Fruit fly (Drosophila melanogaster): ENCODE data around the gene cerv.

Gene cerv

DNA sequence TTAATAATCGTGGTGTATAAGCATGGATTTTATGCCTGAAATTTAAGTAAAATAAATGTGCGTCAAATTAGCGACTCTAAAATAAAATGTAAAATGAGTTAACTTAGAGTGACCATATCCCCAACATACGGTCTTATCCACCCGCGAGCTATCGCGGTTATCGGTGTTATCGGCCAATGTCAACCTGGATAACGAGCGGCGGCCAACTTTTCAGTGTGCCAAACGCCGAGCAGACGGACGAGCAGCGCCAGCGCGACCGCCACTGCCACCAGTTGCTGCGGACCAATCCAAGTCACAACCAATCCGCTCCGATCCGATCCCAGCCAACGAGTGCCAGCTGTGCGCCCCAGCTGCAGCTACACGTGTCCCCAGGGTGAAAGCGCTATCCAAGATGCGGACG is at the start of gene cerv, which contains the start of gene CG7872:
Gene cerv (minus strand): TSS at position 129 of the 400 bp plus-strand sequence.
Gene CG7872 (plus strand): TSS at position 163 of the 400 bp plus-strand sequence.
- no peak for TF ChIP-seq Sin3A (optimal IDR thresholded peaks at IDR 0.05)
- no peak for TF ChIP-seq h (optimal IDR thresholded peaks at IDR 0.05)
- TF ChIP-seq psq (optimal IDR thresholded peaks at IDR 0.05): no peak
- no peak for TF ChIP-seq ttk (optimal IDR thresholded peaks at IDR 0.05)
- TF ChIP-seq Myc (optimal IDR thresholded peaks at IDR 0.05): no peak
- no peak for TF ChIP-seq insv (optimal IDR thresholded peaks at IDR 0.05)

dm6 chrX:15626279-15626678 is 48.3 kb upstream of the cerv start:
- no peak for TF ChIP-seq ttk (optimal IDR thresholded peaks at IDR 0.05)
- TF ChIP-seq psq (optimal IDR thresholded peaks at IDR 0.05): no peak
- no peak for TF ChIP-seq h (optimal IDR thresholded peaks at IDR 0.05)
- no peak for TF ChIP-seq insv (optimal IDR thresholded peaks at IDR 0.05)
- no peak for TF ChIP-seq Sin3A (optimal IDR thresholded peaks at IDR 0.05)
- TF ChIP-seq Myc (optimal IDR thresholded peaks at IDR 0.05): no peak

DNA sequence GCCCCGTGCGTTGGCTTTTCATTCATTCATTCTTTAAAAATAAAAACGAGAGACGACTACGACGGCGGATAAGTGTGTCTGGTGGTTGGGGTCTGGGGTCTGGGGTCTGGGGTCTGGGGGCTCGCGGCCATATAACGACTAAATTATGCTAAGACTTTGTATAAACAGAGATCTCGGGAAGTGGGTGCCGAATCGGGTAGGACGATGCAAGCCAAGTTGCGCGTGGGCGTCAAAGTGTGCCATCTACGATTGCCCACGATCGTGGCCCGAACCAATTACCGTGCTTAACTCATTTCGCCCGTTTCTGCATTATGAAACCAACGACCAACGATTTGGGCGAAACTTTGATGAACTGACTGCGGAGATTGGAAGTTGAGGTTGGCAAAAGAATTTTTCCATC is 45.8 kb upstream of the cerv start:
- TF ChIP-seq Sin3A (optimal IDR thresholded peaks at IDR 0.05) (no peak), Myc (optimal IDR thresholded peaks at IDR 0.05) (no peak), psq (optimal IDR thresholded peaks at IDR 0.05) (no peak), h (optimal IDR thresholded peaks at IDR 0.05) (no peak), insv (optimal IDR thresholded peaks at IDR 0.05) (no peak), ttk (optimal IDR thresholded peaks at IDR 0.05) (no peak)

DNA sequence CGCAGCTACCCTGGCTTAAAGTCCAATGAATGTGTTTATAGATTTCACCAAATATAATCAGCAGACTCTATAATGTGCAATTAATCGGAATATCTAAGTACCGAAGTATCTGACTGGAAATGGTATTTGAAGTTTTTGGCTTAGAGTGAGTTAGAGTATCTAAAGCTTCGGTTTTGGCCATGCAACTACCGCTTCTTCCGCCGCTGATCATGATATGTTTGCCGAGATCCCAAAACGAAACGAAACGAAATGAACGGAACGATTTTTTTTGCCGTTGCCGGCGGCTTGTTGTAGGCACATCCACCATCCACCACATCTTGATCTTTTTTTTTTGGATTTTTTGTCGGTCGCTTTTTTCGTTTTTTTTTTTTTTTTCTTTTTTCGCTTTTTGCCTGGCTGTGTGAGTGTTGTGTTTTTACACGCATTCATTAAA is 45.0 kb upstream of the cerv start:
- TF ChIP-seq ttk (optimal IDR thresholded peaks at IDR 0.05): no peak
- no peak for TF ChIP-seq Myc (optimal IDR thresholded peaks at IDR 0.05)
- TF ChIP-seq h (optimal IDR thresholded peaks at IDR 0.05): no peak
- no peak for TF ChIP-seq psq (optimal IDR thresholded peaks at IDR 0.05)
- no peak for TF ChIP-seq insv (optimal IDR thresholded peaks at IDR 0.05)
- TF ChIP-seq Sin3A (optimal IDR thresholded peaks at IDR 0.05): no peak

DNA sequence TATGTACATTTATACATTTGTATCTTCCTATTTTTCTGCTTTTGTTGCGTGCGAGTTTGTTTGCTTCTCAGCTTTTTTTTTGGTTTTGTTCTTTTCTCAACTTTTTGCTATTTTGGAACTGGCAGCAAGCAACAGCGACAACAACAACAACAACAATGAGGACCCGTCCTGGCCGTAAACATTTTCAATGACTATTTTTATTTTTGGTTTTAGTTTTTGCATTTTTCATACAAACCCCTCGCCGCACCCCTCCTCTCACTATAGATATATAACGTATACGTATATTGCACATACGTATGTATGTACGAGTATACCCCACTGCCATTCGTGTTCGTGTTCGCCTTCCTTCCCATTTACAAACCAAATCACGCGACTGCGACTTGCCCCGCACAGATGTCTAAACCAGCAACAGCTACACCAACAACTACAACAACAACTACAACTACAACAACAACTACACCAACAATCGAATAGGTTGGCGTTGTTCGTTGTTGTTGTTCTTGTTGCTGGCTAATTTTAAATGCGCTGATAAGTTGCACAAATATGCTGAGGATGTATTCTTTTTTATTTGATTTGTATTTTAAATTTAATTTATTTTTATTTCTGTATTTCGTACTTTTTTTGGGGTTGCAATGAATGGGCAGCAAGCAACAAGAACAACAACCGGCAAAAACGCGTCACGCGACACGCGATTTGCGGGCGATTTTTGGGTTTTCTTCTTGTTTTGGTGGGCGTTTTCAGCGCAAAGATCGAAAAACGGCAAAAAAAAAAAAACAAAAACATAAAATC is 42.7 kb upstream of the cerv start:
- TF ChIP-seq Sin3A (optimal IDR thresholded peaks at IDR 0.05) (no peak), insv (optimal IDR thresholded peaks at IDR 0.05) (no peak), h (optimal IDR thresholded peaks at IDR 0.05) (no peak), Myc (optimal IDR thresholded peaks at IDR 0.05) (no peak), ttk (optimal IDR thresholded peaks at IDR 0.05) (no peak), psq (optimal IDR thresholded peaks at IDR 0.05) (no peak)

DNA sequence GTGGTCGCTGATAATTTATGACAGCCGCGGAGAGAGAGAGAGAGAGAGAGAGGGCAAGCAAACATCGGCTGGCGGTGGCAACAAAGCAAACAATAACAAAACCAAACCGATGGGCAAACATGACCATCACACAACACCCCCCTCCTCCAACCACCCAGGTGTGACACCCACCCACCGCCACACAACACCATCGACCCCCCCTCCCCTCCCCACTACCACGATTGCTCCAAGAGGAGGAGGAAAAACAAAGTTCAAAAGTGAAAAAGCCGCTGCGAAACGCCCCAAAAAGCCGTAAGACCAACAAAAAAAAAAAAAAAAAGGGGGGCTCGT is 41.6 kb upstream of the cerv start:
- TF ChIP-seq ttk (optimal IDR thresholded peaks at IDR 0.05) (no peak), Myc (optimal IDR thresholded peaks at IDR 0.05) (no peak), Sin3A (optimal IDR thresholded peaks at IDR 0.05) (no peak), h (optimal IDR thresholded peaks at IDR 0.05) (no peak), psq (optimal IDR thresholded peaks at IDR 0.05) (no peak), insv (optimal IDR thresholded peaks at IDR 0.05) (no peak)

- TF ChIP-seq insv (optimal IDR thresholded peaks at IDR 0.05) (no peak), h (optimal IDR thresholded peaks at IDR 0.05) (no peak), Sin3A (optimal IDR thresholded peaks at IDR 0.05) (no peak), Myc (optimal IDR thresholded peaks at IDR 0.05) (no peak), ttk (optimal IDR thresholded peaks at IDR 0.05) (no peak), psq (optimal IDR thresholded peaks at IDR 0.05) (no peak)
These were observed 41.1 kb upstream of the cerv start for dm6 chrX:15618953-15619630.

DNA sequence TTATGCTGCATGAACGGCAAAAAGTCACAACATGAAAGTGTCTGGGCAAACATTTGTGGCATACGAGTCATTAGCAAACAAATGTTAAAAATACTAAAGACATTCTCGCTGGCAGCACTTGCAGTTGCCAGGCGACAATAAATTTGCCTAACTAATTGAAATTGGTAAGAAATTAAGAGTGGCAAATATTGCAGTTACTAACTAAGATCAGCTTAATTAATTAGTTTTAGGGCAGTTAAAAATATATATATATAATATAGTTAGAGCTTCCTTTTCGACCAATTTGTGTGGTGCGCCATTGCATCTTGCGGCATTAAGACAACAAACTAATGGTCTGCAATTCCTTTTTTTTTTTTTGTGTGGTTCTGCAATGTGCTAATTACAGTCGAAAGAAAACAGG is 39.9 kb upstream of the cerv start:
- TF ChIP-seq h (optimal IDR thresholded peaks at IDR 0.05) (no peak), psq (optimal IDR thresholded peaks at IDR 0.05) (no peak)

DNA sequence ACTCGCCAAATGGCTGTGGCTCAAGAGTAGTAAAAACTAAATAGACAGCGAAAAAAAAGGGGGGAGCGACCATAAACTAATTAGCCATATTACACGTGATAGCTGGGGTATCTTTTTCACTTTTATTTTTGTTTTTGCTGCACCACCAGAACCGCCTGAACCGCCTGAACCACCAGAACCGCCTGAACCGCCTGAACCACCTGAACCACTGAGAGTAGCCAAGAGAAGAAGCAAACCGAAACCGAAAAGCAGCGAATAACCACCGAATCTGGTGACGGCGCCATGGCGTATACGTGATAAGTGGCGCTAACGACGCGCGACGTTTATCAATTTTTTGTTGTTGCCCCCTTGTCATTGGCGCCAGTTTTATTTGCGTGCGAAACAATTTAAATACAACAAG is 38.6 kb upstream of the cerv start:
- no peak for TF ChIP-seq ttk (optimal IDR thresholded peaks at IDR 0.05)
- no peak for TF ChIP-seq Myc (optimal IDR thresholded peaks at IDR 0.05)
- no peak for TF ChIP-seq h (optimal IDR thresholded peaks at IDR 0.05)
- TF ChIP-seq Sin3A (optimal IDR thresholded peaks at IDR 0.05): no peak
- no peak for TF ChIP-seq psq (optimal IDR thresholded peaks at IDR 0.05)
- no peak for TF ChIP-seq insv (optimal IDR thresholded peaks at IDR 0.05)

dm6 chrX:15616018-15616417 is 38.0 kb upstream of the cerv start:
- TF ChIP-seq Myc (optimal IDR thresholded peaks at IDR 0.05) (no peak), psq (optimal IDR thresholded peaks at IDR 0.05) (no peak), Sin3A (optimal IDR thresholded peaks at IDR 0.05) (no peak), insv (optimal IDR thresholded peaks at IDR 0.05) (no peak), h (optimal IDR thresholded peaks at IDR 0.05) (no peak), ttk (optimal IDR thresholded peaks at IDR 0.05) (no peak)

- TF ChIP-seq Sin3A (optimal IDR thresholded peaks at IDR 0.05) (no peak), h (optimal IDR thresholded peaks at IDR 0.05) (no peak), psq (optimal IDR thresholded peaks at IDR 0.05) (no peak), Myc (optimal IDR thresholded peaks at IDR 0.05) (no peak), insv (optimal IDR thresholded peaks at IDR 0.05) (no peak), ttk (optimal IDR thresholded peaks at IDR 0.05) (no peak)
These were observed 37.5 kb upstream of the cerv start for dm6 chrX:15615426-15615825.

DNA sequence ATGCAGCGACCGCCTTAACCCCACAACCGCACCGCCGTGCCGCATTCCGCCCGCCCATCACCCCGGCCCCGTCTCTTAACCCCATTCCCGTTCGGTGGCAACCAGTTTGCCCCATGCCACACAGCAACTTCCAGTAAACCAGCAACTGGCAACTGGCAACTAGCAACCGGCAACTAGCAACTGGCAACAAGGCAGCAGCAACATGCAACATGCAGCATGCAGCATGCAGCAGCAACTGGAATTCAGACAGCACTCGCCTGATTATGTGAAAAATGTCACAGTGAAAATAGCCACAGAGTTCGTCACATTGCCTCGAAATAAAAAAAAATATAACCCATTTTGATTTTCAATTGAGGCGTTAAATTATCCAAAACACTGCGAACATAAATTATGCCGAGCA is 33.8 kb upstream of the cerv start:
- TF ChIP-seq insv (optimal IDR thresholded peaks at IDR 0.05) (no peak), Sin3A (optimal IDR thresholded peaks at IDR 0.05) (no peak)

- no peak for TF ChIP-seq h (optimal IDR thresholded peaks at IDR 0.05)
- TF ChIP-seq Myc (optimal IDR thresholded peaks at IDR 0.05): no peak
- no peak for TF ChIP-seq psq (optimal IDR thresholded peaks at IDR 0.05)
- no peak for TF ChIP-seq Sin3A (optimal IDR thresholded peaks at IDR 0.05)
- no peak for TF ChIP-seq insv (optimal IDR thresholded peaks at IDR 0.05)
- TF ChIP-seq ttk (optimal IDR thresholded peaks at IDR 0.05): no peak
These were observed 33.0 kb upstream of the cerv start for dm6 chrX:15610957-15611356.
